Fruit fly (Drosophila melanogaster) ovary, adult (tissue): ENCODE data around the gene Eip93F.

ENCODE experiments used
- CG17801 ChIP-seq: fragments of 200-800 bp; optimal IDR thresholded peaks from 2 replicates; lab custom pipeline; 2019; ENCODE audit warnings: missing biosample characterization, mild to moderate bottlenecking, missing genetic modification characterization, moderate library complexity; ENCODE audit not compliant: partially characterized antibody

The Eip93F gene

dm6 chr3R:22041625-22042282, 92.8 kb downstream of the Eip93F start, which contains the start of gene how:
TSS of gene how (plus strand) at chr3R:22042191.
- no peak for TF ChIP-seq CG17801

- no peak for TF ChIP-seq CG17801
Measured at dm6 chr3R:22042283-22042875, 93.5 kb downstream of the Eip93F start.

dm6 chr3R:22042982-22043381, 94.1 kb downstream of the Eip93F start:
- TF ChIP-seq CG17801 = no peak

- no peak for TF ChIP-seq CG17801
Measured at dm6 chr3R:22043748-22044402, 95.0 kb downstream of the Eip93F start.

- no peak for TF ChIP-seq CG17801
Measured at dm6 chr3R:22044443-22044970, 95.6 kb downstream of the Eip93F start.

dm6 chr3R:22046231-22046630, 97.3 kb downstream of the Eip93F start:
- TF ChIP-seq CG17801 = no peak

- no peak for TF ChIP-seq CG17801
Measured at dm6 chr3R:22046723-22047122, 97.8 kb downstream of the Eip93F start.

- no peak for TF ChIP-seq CG17801
Measured at dm6 chr3R:22047412-22047811, 98.5 kb downstream of the Eip93F start.

dm6 chr3R:22049134-22049796, 100.4 kb downstream of the Eip93F start:
- TF ChIP-seq CG17801 = no peak

- no peak for TF ChIP-seq CG17801
Measured at dm6 chr3R:22052235-22052634, 103.3 kb downstream of the Eip93F start.

- no peak for TF ChIP-seq CG17801
Measured at dm6 chr3R:22053202-22053601, 104.3 kb downstream of the Eip93F start.

- no peak for TF ChIP-seq CG17801
Measured at dm6 chr3R:22053740-22054139, 104.8 kb downstream of the Eip93F start.

- TF ChIP-seq CG17801 = no peak
Measured at dm6 chr3R:22057083-22057482, 108.2 kb downstream of the Eip93F start.
